Fruit fly (Drosophila melanogaster) whole organism, adult: Measurements from ENCODE around the gene CG14676.

ENCODE experiments used
- CG12768 ChIP-seq: fragments of 200-800 bp; sonication (Bioruptor generic); optimal IDR thresholded peaks from 2 replicates; lab custom pipeline; 2017; ENCODE audit warnings: missing biosample characterization, missing genetic modification characterization, mild to moderate bottlenecking, moderate library complexity, missing genetic modification reagents
- CG5204 ChIP-seq: fragments of 200-800 bp; sonication (Bioruptor generic); optimal IDR thresholded peaks from 2 replicates; lab custom pipeline; 2016; ENCODE audit warnings: missing biosample characterization, missing genetic modification characterization
- CG7101 ChIP-seq: fragments of 200-800 bp; sonication (Bioruptor generic); optimal IDR thresholded peaks from 2 replicates; lab custom pipeline; 2018; ENCODE audit warnings: missing biosample characterization, mild to moderate bottlenecking, missing genetic modification characterization, moderate library complexity
- Crg-1 ChIP-seq: fragments of 200-800 bp; sonication (Bioruptor generic); optimal IDR thresholded peaks from 2 replicates; lab custom pipeline; 2016; ENCODE audit warnings: missing biosample characterization, missing genetic modification characterization
- Hr96 ChIP-seq: fragments of 200-800 bp; sonication (Bioruptor generic); optimal IDR thresholded peaks from 2 replicates; lab custom pipeline; 2016; ENCODE audit warnings: missing biosample characterization, missing genetic modification characterization
- bab1 ChIP-seq: fragments of 200-800 bp; sonication (Bioruptor generic); optimal IDR thresholded peaks from 3 replicates; lab custom pipeline; 2019; ENCODE audit warnings: missing biosample characterization, mild to moderate bottlenecking, missing genetic modification characterization, moderate library complexity
- cnc ChIP-seq, 2 experiments: fragments of >200 bp; optimal IDR thresholded peaks; 2 replicates each; lab custom pipeline; 2017
- kay ChIP-seq: fragments of 200-800 bp; sonication (Bioruptor generic); peaks from one replicate; lab custom pipeline; 2016; ENCODE audit warnings: missing biosample characterization, missing genetic modification characterization, borderline replicate concordance
- toe ChIP-seq: fragments of 200-800 bp; sonication (Bioruptor generic); optimal IDR thresholded peaks from 2 replicates; lab custom pipeline; 2016; ENCODE audit warnings: missing biosample characterization, missing genetic modification characterization

DNA sequence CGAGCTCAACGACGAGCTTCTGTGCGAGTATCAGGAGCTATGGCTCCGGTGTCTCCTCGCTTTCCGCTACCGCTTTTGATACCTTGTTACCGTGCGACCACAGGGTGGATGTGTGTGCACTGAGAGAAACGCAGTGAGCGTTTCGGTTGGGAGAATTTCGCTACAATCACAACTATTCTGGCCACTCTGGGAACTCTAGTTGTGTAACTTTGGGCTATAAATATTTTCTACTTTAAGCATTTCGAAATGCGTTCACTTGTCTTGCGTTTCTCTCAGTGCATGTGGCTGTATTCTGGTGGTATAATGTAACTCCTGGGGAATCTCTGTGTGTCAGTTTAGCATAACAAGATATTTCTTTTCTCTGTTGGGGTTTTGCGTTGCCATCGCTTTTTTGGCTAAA, 24.4 kb downstream of the CG14676 start:
- TF ChIP-seq toe (GFP tag; lab: Kevin White, UChicago), result no peak
- no peak for TF ChIP-seq CG5204
- no peak for TF ChIP-seq Hr96
- TF ChIP-seq kay, result no peak
- no peak for TF ChIP-seq CG7101
- TF ChIP-seq bab1 (GFP tag; lab: Kevin White, UChicago), result no peak
- no peak for TF ChIP-seq CG12768 (GFP tag; lab: Kevin White, UChicago)
- no peak for TF ChIP-seq cnc (optimal IDR thresholded peaks at IDR 0.05; lab: Kevin White, UChicago)
- no peak for TF ChIP-seq Crg-1 (GFP tag; lab: Kevin White, UChicago)
